Worm (Caenorhabditis elegans) whole organism, midembryonic: ENCODE measurements around the gene srw-107.

ENCODE experiments used
- ref-1 ChIP-seq: fragments of 200-800 bp; sonication (Bioruptor generic); conservative IDR thresholded peaks from 2 replicates; pipeline ENCODE4 v1.3.6; 2022; ENCODE audit warnings: missing genetic modification reagents, missing genetic modification characterization, missing compliant biosample characterization
- tab-1 ChIP-seq: fragments of 200-800 bp; sonication (Bioruptor generic); IDR thresholded peaks from 2 replicates; pipeline ENCODE4 v1.3.6; 2022; ENCODE audit warnings: missing genetic modification characterization, missing compliant biosample characterization

DNA sequence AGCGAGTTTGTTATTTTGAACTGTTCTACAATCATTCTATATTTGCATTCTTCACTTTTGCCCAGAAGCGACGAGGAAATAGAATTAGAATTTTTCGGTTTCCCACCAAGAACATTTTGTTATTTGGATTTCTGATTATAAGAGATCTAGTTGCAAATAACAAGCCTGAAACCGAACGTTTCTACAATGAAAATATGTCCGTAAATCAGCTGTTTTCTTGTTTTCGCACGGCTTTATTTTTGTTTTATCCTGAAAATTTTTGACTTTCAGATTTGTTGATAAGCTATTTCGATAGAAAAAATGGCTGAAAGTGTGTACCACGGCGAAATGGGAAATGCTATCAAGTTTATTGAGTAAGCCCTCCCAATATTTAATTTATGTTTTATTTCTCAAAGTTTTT lies 6.2 kb upstream of the srw-107 start, which contains the start of gene srw-108:
- TF ChIP-seq tab-1 (no peak), ref-1 (no peak)
